Fruit fly (Drosophila melanogaster) whole organism, wandering third instar larva: Measurements from ENCODE around the gene Gs2.

Source experiments
- Rel ChIP-seq, 2 experiments: fragments of 200-800 bp; sonication (Bioruptor generic) in 1 of 2; optimal IDR thresholded peaks; 2 replicates in 1 of 2; 3 replicates in 1 of 2; lab custom pipeline; 2016 to 2019; ENCODE audit warnings: mild to moderate bottlenecking in 2 of 2, missing biosample characterization in 2 of 2, missing genetic modification characterization in 2 of 2, moderate library complexity in 1 of 2
- Vsx2 ChIP-seq: fragments of 200-300, 225-300 bp; sonication (Bioruptor generic); optimal IDR thresholded peaks from 2 replicates; lab custom pipeline; 2018; ENCODE audit warnings: missing biosample characterization, missing genetic modification characterization; ENCODE audit not compliant: partially characterized antibody
- dl ChIP-seq, 2 experiments: fragments of 175-275, 200-275 bp in 1 of 2; fragments of 200-275 bp in 1 of 2; sonication (Bioruptor generic); optimal IDR thresholded peaks; lab custom pipeline; 2018; ENCODE audit warnings: mild to moderate bottlenecking in 2 of 2, missing biosample characterization in 2 of 2, missing genetic modification characterization in 2 of 2, moderate library complexity in 2 of 2; ENCODE audit not compliant: partially characterized antibody in 2 of 2, insufficient read depth in 1 of 2
- dmrt93B ChIP-seq: fragments of 200-800 bp; sonication (Bioruptor generic); optimal IDR thresholded peaks from 2 replicates; lab custom pipeline; 2018; ENCODE audit warnings: missing biosample characterization, mild to moderate bottlenecking, missing genetic modification characterization
- fru ChIP-seq: fragments of 200-800 bp; sonication (Bioruptor generic); optimal IDR thresholded peaks from 3 replicates; lab custom pipeline; 2016; ENCODE audit warnings: missing biosample characterization, mild to moderate bottlenecking, missing genetic modification characterization
- jim ChIP-seq: fragments of 175-275, 200-325 bp; sonication (Bioruptor generic); optimal IDR thresholded peaks from 2 replicates; lab custom pipeline; 2016; ENCODE audit warnings: missing biosample characterization, mild to moderate bottlenecking, missing genetic modification characterization
- pan ChIP-seq: fragments of >200 bp; optimal IDR thresholded peaks from 2 replicates; lab custom pipeline; 2017
- rgr ChIP-seq: fragments of 200-800 bp; sonication (Bioruptor generic); optimal IDR thresholded peaks from 3 replicates; lab custom pipeline; 2016; ENCODE audit warnings: missing biosample characterization, mild to moderate bottlenecking, missing genetic modification characterization
- sage ChIP-seq: fragments of 200-800 bp; sonication (Bioruptor generic); optimal IDR thresholded peaks from 2 replicates; lab custom pipeline; 2016; ENCODE audit warnings: missing biosample characterization, mild to moderate bottlenecking, missing genetic modification characterization
- usp ChIP-seq: fragments of >200 bp; optimal IDR thresholded peaks from 2 replicates; lab custom pipeline; 2017; ENCODE audit warnings: missing biosample characterization, missing genetic modification characterization

dm6 chrX:11419212-11419611 lies 3.4 kb upstream of the Gs2 start:
- TF ChIP-seq rgr, result no peak
- no peak for TF ChIP-seq pan
- TF ChIP-seq dl (GFP tag; optimal IDR thresholded peaks at IDR 0.05; lab: Kevin White, UChicago; ENCODE audit: insufficient read depth in 1 of 2, partially characterized antibody in 2 of 2), result no peak
- TF ChIP-seq sage (GFP tag; lab: Kevin White, UChicago), result no peak
- no peak for TF ChIP-seq fru (GFP tag; lab: Kevin White, UChicago)
- no peak for TF ChIP-seq jim (GFP tag; lab: Kevin White, UChicago)
- no peak for TF ChIP-seq dmrt93B (GFP tag; lab: Kevin White, UChicago)
- no peak for TF ChIP-seq usp
- TF ChIP-seq Rel (GFP tag; optimal IDR thresholded peaks at IDR 0.05; lab: Kevin White, UChicago), result no peak
- no peak for TF ChIP-seq Rel (tag; optimal IDR thresholded peaks at IDR 0.05; lab: Kevin White, UChicago)
- no peak for TF ChIP-seq Vsx2 (GFP tag; lab: Kevin White, UChicago)
